Worm (Caenorhabditis elegans) whole organism, L3 larva: ENCODE results near the gene ZC373.3.

Experiments used
- R02D3.7 ChIP-seq: fragments of 150-350 bp; optimal IDR thresholded peaks from 2 replicates; lab custom pipeline; 2014; ENCODE audit warnings: missing biosample characterization, missing genetic modification characterization
- ZK546.5 ChIP-seq: sonication (generic microtip); optimal IDR thresholded peaks from 2 replicates; lab custom pipeline; 2017; ENCODE audit warnings: missing biosample characterization, missing genetic modification characterization
- aly-2 ChIP-seq: fragments of 150-350 bp; optimal IDR thresholded peaks from 2 replicates; lab custom pipeline; 2014; ENCODE audit warnings: missing biosample characterization, missing genetic modification characterization
- ama-1 ChIP-seq: fragments of 150-350 bp; optimal IDR thresholded peaks from 2 replicates; lab custom pipeline; 2018
- ceh-16 ChIP-seq: sonication (generic microtip); optimal IDR thresholded peaks from 2 replicates; lab custom pipeline; 2017; ENCODE audit warnings: missing biosample characterization, missing genetic modification characterization
- ceh-28 ChIP-seq: fragments of 150-350 bp; optimal IDR thresholded peaks from 2 replicates; lab custom pipeline; 2014; ENCODE audit warnings: missing biosample characterization, missing genetic modification reagents, missing genetic modification characterization
- ceh-82 ChIP-seq: fragments of 150-350 bp; optimal IDR thresholded peaks from 2 replicates; lab custom pipeline; 2014; ENCODE audit warnings: missing biosample characterization, missing genetic modification characterization
- ceh-9 ChIP-seq: sonication (generic microtip); optimal IDR thresholded peaks from 2 replicates; lab custom pipeline; 2018; ENCODE audit warnings: missing biosample characterization, missing genetic modification characterization
- daf-12 ChIP-seq: fragments of 150-350 bp; optimal IDR thresholded peaks from 2 replicates; lab custom pipeline; 2014; ENCODE audit warnings: missing biosample characterization, missing genetic modification reagents, missing genetic modification characterization
- egl-27 ChIP-seq: sonication (generic microtip); optimal IDR thresholded peaks from 4 replicates; lab custom pipeline; 2017; ENCODE audit warnings: missing biosample characterization, missing genetic modification reagents, missing genetic modification characterization
- egl-5 ChIP-seq: fragments of 150-350 bp; optimal IDR thresholded peaks from 2 replicates; lab custom pipeline; 2017; ENCODE audit warnings: missing biosample characterization, missing genetic modification reagents, missing genetic modification characterization, inconsistent platforms
- elt-1 ChIP-seq: fragments of 150-350 bp; optimal IDR thresholded peaks from 2 replicates; lab custom pipeline; 2014; ENCODE audit warnings: missing biosample characterization, missing genetic modification characterization
- elt-2 ChIP-seq: sonication (generic microtip); optimal IDR thresholded peaks from 2 replicates; lab custom pipeline; 2016; ENCODE audit warnings: missing genetic modification reagents, mild to moderate bottlenecking, missing genetic modification characterization, missing compliant biosample characterization
- elt-3 ChIP-seq, 3 experiments: fragments of 150-350 bp in 1 of 3; sonication (generic microtip) in 2 of 3; optimal IDR thresholded peaks; 2 replicates in 2 of 3; 4 replicates in 1 of 3; lab custom pipeline; 2014 to 2017; ENCODE audit warnings: missing biosample characterization in 3 of 3, missing genetic modification characterization in 3 of 3
- eor-1 ChIP-seq, 2 experiments: fragments of 150-350 bp; optimal IDR thresholded peaks; 2 replicates each; lab custom pipeline; 2014 to 2018; ENCODE audit warnings: missing biosample characterization in 2 of 2, missing genetic modification characterization in 2 of 2
- fkh-10 ChIP-seq: sonication (generic microtip); optimal IDR thresholded peaks from 2 replicates; lab custom pipeline; 2017; ENCODE audit warnings: missing biosample characterization, missing genetic modification reagents, missing genetic modification characterization
- fkh-2 ChIP-seq: fragments of 150-350 bp; optimal IDR thresholded peaks from 2 replicates; lab custom pipeline; 2014; ENCODE audit warnings: missing biosample characterization, missing genetic modification reagents, missing genetic modification characterization
- fos-1 ChIP-seq: fragments of 150-350 bp; optimal IDR thresholded peaks from 2 replicates; lab custom pipeline; 2014; ENCODE audit warnings: missing biosample characterization, missing genetic modification characterization
- hmg-11 ChIP-seq: sonication (generic microtip); optimal IDR thresholded peaks from 2 replicates; lab custom pipeline; 2016; ENCODE audit warnings: missing genetic modification characterization, missing compliant biosample characterization
- jun-1 ChIP-seq: fragments of 150-350 bp; optimal IDR thresholded peaks from 2 replicates; lab custom pipeline; 2014; ENCODE audit warnings: missing biosample characterization, missing genetic modification reagents, missing genetic modification characterization
- lin-15B ChIP-seq: fragments of 150-350 bp; optimal IDR thresholded peaks from 2 replicates; lab custom pipeline; 2014; ENCODE audit warnings: missing biosample characterization, missing genetic modification characterization
- lin-39 ChIP-seq: fragments of 150-350 bp; optimal IDR thresholded peaks from 2 replicates; lab custom pipeline; 2018; ENCODE audit warnings: missing biosample characterization, missing genetic modification reagents, missing genetic modification characterization
- lsy-12 ChIP-seq: sonication (generic microtip); optimal IDR thresholded peaks from 2 replicates; lab custom pipeline; 2016; ENCODE audit warnings: mild to moderate bottlenecking, missing genetic modification characterization, missing compliant biosample characterization
- mdl-1 ChIP-seq: fragments of 150-350 bp; optimal IDR thresholded peaks from 2 replicates; lab custom pipeline; 2014; ENCODE audit warnings: missing biosample characterization, missing genetic modification characterization
- mml-1 ChIP-seq: fragments of 150-350 bp; sonication (generic microtip); optimal IDR thresholded peaks from 3 replicates; lab custom pipeline; 2014; ENCODE audit warnings: missing biosample characterization, missing genetic modification characterization
- nfya-1 ChIP-seq: sonication (generic microtip); optimal IDR thresholded peaks from 2 replicates; lab custom pipeline; 2017; ENCODE audit warnings: missing genetic modification characterization, mild to moderate bottlenecking, missing compliant biosample characterization, antibody characterized with exemption, moderate library complexity; ENCODE audit not compliant: insufficient read depth
- nhr-11 ChIP-seq: fragments of 150-350 bp; optimal IDR thresholded peaks from 2 replicates; lab custom pipeline; 2014; ENCODE audit warnings: missing biosample characterization, missing genetic modification characterization
- nhr-12 ChIP-seq: fragments of 150-350 bp; optimal IDR thresholded peaks from 2 replicates; lab custom pipeline; 2014; ENCODE audit warnings: missing biosample characterization, missing genetic modification characterization
- nhr-23 ChIP-seq: fragments of 150-350 bp; optimal IDR thresholded peaks from 2 replicates; lab custom pipeline; 2014; ENCODE audit warnings: missing biosample characterization, missing genetic modification reagents, missing genetic modification characterization
- nhr-237 ChIP-seq: fragments of 150-350 bp; optimal IDR thresholded peaks from 2 replicates; lab custom pipeline; 2014; ENCODE audit warnings: missing biosample characterization, missing genetic modification characterization
- nhr-25 ChIP-seq: sonication (generic microtip); optimal IDR thresholded peaks from 2 replicates; lab custom pipeline; 2017; ENCODE audit warnings: missing biosample characterization, missing genetic modification characterization
- nhr-28 ChIP-seq: fragments of 150-350 bp; optimal IDR thresholded peaks from 2 replicates; lab custom pipeline; 2014; ENCODE audit warnings: missing biosample characterization, missing genetic modification characterization
- nhr-43 ChIP-seq: sonication (generic microtip); optimal IDR thresholded peaks from 2 replicates; lab custom pipeline; 2016; ENCODE audit warnings: mild to moderate bottlenecking, missing genetic modification characterization, missing compliant biosample characterization; ENCODE audit not compliant: poor library complexity, severe bottlenecking
- nhr-67 ChIP-seq: fragments of 150-350 bp; optimal IDR thresholded peaks from 2 replicates; lab custom pipeline; 2014; ENCODE audit warnings: missing biosample characterization, missing genetic modification characterization
- nhr-76 ChIP-seq: fragments of 150-350 bp; sonication (generic microtip); optimal IDR thresholded peaks from 5 replicates; lab custom pipeline; 2014; ENCODE audit warnings: missing biosample characterization, missing genetic modification characterization
- nhr-77 ChIP-seq: fragments of 150-350 bp; optimal IDR thresholded peaks from 2 replicates; lab custom pipeline; 2014; ENCODE audit warnings: missing biosample characterization, missing genetic modification characterization
- pha-4 ChIP-seq: fragments of 150-350 bp; optimal IDR thresholded peaks from 2 replicates; lab custom pipeline; 2014; ENCODE audit warnings: missing biosample characterization, missing genetic modification reagents, missing genetic modification characterization
- pqm-1 ChIP-seq: fragments of 150-350 bp; optimal IDR thresholded peaks from 2 replicates; lab custom pipeline; 2017; ENCODE audit warnings: missing biosample characterization, missing genetic modification characterization, inconsistent platforms
- sea-2 ChIP-seq: fragments of 150-350 bp; sonication (generic microtip); optimal IDR thresholded peaks from 4 replicates; lab custom pipeline; 2014; ENCODE audit warnings: missing biosample characterization, missing genetic modification reagents, missing genetic modification characterization
- skn-1 ChIP-seq: fragments of 150-350 bp; optimal IDR thresholded peaks from 2 replicates; lab custom pipeline; 2014; ENCODE audit warnings: missing biosample characterization, missing genetic modification characterization
- snpc-4 ChIP-seq: fragments of 150-350 bp; optimal IDR thresholded peaks from 2 replicates; lab custom pipeline; 2014; ENCODE audit warnings: missing biosample characterization, missing genetic modification characterization
- tbx-2 ChIP-seq: sonication (generic microtip); optimal IDR thresholded peaks from 2 replicates; lab custom pipeline; 2016; ENCODE audit warnings: mild to moderate bottlenecking, missing genetic modification characterization, missing compliant biosample characterization
- unc-39 ChIP-seq: sonication (generic microtip); optimal IDR thresholded peaks from 4 replicates; lab custom pipeline; 2017; ENCODE audit warnings: missing biosample characterization, missing genetic modification characterization
- unc-62 ChIP-seq: fragments of 150-350 bp; sonication (generic microtip); optimal IDR thresholded peaks from 4 replicates; lab custom pipeline; 2014; ENCODE audit warnings: missing biosample characterization, missing genetic modification reagents, missing genetic modification characterization
- zag-1 ChIP-seq: fragments of 150-350 bp; optimal IDR thresholded peaks from 2 replicates; lab custom pipeline; 2014; ENCODE audit warnings: missing biosample characterization, missing genetic modification characterization
- ztf-11 ChIP-seq: fragments of 150-350 bp; optimal IDR thresholded peaks from 2 replicates; lab custom pipeline; 2014; ENCODE audit warnings: missing biosample characterization, missing genetic modification characterization
- ztf-4 ChIP-seq: fragments of 150-350 bp; optimal IDR thresholded peaks from 2 replicates; lab custom pipeline; 2014; ENCODE audit warnings: missing biosample characterization, missing genetic modification characterization

ZC373.3 gene

DNA sequence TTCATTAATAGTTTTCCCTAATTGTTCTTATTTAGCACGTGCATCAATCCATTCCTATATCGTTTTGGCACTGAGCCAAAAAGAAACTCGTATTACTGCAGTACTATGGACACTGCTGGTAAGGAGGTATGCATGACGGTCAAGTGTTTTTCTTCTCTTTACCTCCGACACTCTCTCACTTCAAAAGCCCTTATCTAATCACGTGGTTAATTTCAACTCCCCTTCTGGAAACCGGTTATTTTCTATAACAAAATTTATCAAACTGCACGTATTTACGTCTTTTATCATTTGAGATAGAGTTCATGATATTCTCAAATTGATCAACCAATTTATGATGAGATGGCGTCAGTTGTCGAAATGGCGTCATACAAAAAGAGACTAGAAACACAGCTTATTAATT is 8.7 kb upstream of the ZC373.3 start:
- TF ChIP-seq lin-39 (tag; lab: Kevin White, UChicago) (no peak), lin-15B (tag; lab: Kevin White, UChicago) (no peak), ceh-82 (tag; lab: Kevin White, UChicago) (no peak), lsy-12 (tag; lab: Kevin White, UChicago) (peak; percentile 15), pqm-1 (tag; lab: Kevin White, UChicago) (peak; percentile 90), ama-1 (lab: Kevin White, UChicago) (no peak), mdl-1 (tag; lab: Kevin White, UChicago) (peak; percentile 38), snpc-4 (tag; lab: Kevin White, UChicago) (no peak), egl-5 (tag; lab: Kevin White, UChicago) (no peak), tbx-2 (tag; lab: Kevin White, UChicago) (no peak), daf-12 (no peak), nhr-11 (tag; lab: Kevin White, UChicago) (no peak), aly-2 (no peak), nfya-1 (peak; percentile 4), fos-1 (tag; lab: Kevin White, UChicago) (no peak), nhr-76 (tag; lab: Kevin White, UChicago) (no peak), mml-1 (tag; lab: Kevin White, UChicago) (no peak), ZK546.5 (no peak), zag-1 (no peak), eor-1 (tag; optimal IDR thresholded peaks at IDR 0.05; lab: Kevin White, UChicago) (no peak), egl-27 (tag; lab: Kevin White, UChicago) (no peak), nhr-67 (no peak), nhr-28 (tag; lab: Kevin White, UChicago) (no peak), ztf-4 (tag; lab: Kevin White, UChicago) (no peak), nhr-237 (tag; lab: Kevin White, UChicago) (no peak), elt-1 (no peak), fkh-10 (GFP tag; lab: Kevin White, UChicago) (no peak), ceh-28 (tag; lab: Kevin White, UChicago) (no peak), ceh-16 (no peak), ceh-9 (no peak), R02D3.7 (tag; lab: Kevin White, UChicago) (no peak), fkh-2 (tag; lab: Kevin White, UChicago) (no peak), unc-62 (GFP tag; lab: Kevin White, UChicago) (no peak), jun-1 (tag; lab: Kevin White, UChicago) (peak; percentile 77), nhr-25 (peak; percentile 36), hmg-11 (no peak), elt-3 (tag; optimal IDR thresholded peaks at IDR 0.05; lab: Kevin White, UChicago) (peak in 1 of 3 experiments; percentile 81), nhr-43 (tag; lab: Kevin White, UChicago) (peak; percentile 61), nhr-12 (tag; lab: Kevin White, UChicago) (no peak), unc-39 (tag; lab: Kevin White, UChicago) (no peak), skn-1 (peak; percentile 25), ztf-11 (tag; lab: Kevin White, UChicago) (no peak), elt-2 (tag; lab: Kevin White, UChicago) (peak; percentile 93), sea-2 (no peak), pha-4 (tag; lab: Kevin White, UChicago) (peak; percentile 64), nhr-23 (tag; lab: Kevin White, UChicago) (peak; percentile 56), nhr-77 (no peak)
